Worm (Caenorhabditis elegans) whole organism, L4/young adult: ENCODE data around the gene nspb-3.

ENCODE experiments used
- W03F9.2 ChIP-seq: fragments of 150-350 bp; optimal IDR thresholded peaks from 2 replicates; lab custom pipeline; 2014; ENCODE audit warnings: missing biosample characterization, missing genetic modification characterization
- him-1 ChIP-seq: sonication (generic microtip); optimal IDR thresholded peaks from 2 replicates; lab custom pipeline; 2016; ENCODE audit warnings: missing genotype, missing genetic modification reagents, missing genetic modification characterization, missing compliant biosample characterization

DNA sequence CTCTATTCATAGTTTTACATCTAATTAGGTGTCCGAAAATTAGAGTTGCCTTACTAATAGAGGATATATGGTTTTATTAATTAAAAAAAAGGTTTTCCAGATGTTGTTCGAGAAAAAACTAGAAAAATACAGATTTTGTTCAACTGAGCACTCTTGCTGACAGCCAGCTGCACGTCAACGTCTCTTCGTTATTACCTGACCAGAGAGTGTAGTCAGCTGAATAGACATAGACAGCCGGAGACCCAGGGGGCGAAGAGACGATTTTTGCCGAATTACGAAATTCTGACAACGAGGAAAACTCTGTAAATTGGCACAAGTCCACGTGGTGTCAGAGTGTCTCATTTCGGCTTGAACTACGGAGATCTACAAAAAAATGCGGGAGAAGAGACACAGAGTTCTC is 23.8 kb upstream of the nspb-3 start:
- TF ChIP-seq him-1 (tag; lab: Kevin White, UChicago) (no peak), W03F9.2 (tag; lab: Kevin White, UChicago) (peak; percentile 37)
